Worm (Caenorhabditis elegans) whole organism, L3 larva: ENCODE measurements around the gene M03F4.4.
A peak's percentile ranks its signal among the peaks of the same experiment; 100 is the strongest.

Experiments used
- R02D3.7 ChIP-seq: fragments of 150-350 bp; optimal IDR thresholded peaks from 2 replicates; lab custom pipeline; 2014; ENCODE audit warnings: missing biosample characterization, missing genetic modification characterization
- aly-2 ChIP-seq: fragments of 150-350 bp; optimal IDR thresholded peaks from 2 replicates; lab custom pipeline; 2014; ENCODE audit warnings: missing biosample characterization, missing genetic modification characterization
- ama-1 ChIP-seq: fragments of 150-350 bp; optimal IDR thresholded peaks from 2 replicates; lab custom pipeline; 2018
- ceh-28 ChIP-seq: fragments of 150-350 bp; optimal IDR thresholded peaks from 2 replicates; lab custom pipeline; 2014; ENCODE audit warnings: missing biosample characterization, missing genetic modification reagents, missing genetic modification characterization
- ceh-82 ChIP-seq: fragments of 150-350 bp; optimal IDR thresholded peaks from 2 replicates; lab custom pipeline; 2014; ENCODE audit warnings: missing biosample characterization, missing genetic modification characterization
- ceh-9 ChIP-seq: sonication (generic microtip); optimal IDR thresholded peaks from 2 replicates; lab custom pipeline; 2018; ENCODE audit warnings: missing biosample characterization, missing genetic modification characterization
- egl-27 ChIP-seq: sonication (generic microtip); optimal IDR thresholded peaks from 4 replicates; lab custom pipeline; 2017; ENCODE audit warnings: missing biosample characterization, missing genetic modification reagents, missing genetic modification characterization
- egl-5 ChIP-seq: fragments of 150-350 bp; optimal IDR thresholded peaks from 2 replicates; lab custom pipeline; 2017; ENCODE audit warnings: missing biosample characterization, missing genetic modification reagents, missing genetic modification characterization, inconsistent platforms
- elt-2 ChIP-seq: sonication (generic microtip); optimal IDR thresholded peaks from 2 replicates; lab custom pipeline; 2016; ENCODE audit warnings: missing genetic modification reagents, mild to moderate bottlenecking, missing genetic modification characterization, missing compliant biosample characterization
- elt-3 ChIP-seq, 3 experiments: fragments of 150-350 bp in 1 of 3; sonication (generic microtip) in 2 of 3; optimal IDR thresholded peaks; 2 replicates in 2 of 3; 4 replicates in 1 of 3; lab custom pipeline; 2014 to 2017; ENCODE audit warnings: missing biosample characterization in 3 of 3, missing genetic modification characterization in 3 of 3
- eor-1 ChIP-seq, 2 experiments: fragments of 150-350 bp; optimal IDR thresholded peaks; 2 replicates each; lab custom pipeline; 2014 to 2018; ENCODE audit warnings: missing biosample characterization in 2 of 2, missing genetic modification characterization in 2 of 2
- fkh-10 ChIP-seq: sonication (generic microtip); optimal IDR thresholded peaks from 2 replicates; lab custom pipeline; 2017; ENCODE audit warnings: missing biosample characterization, missing genetic modification reagents, missing genetic modification characterization
- fos-1 ChIP-seq: fragments of 150-350 bp; optimal IDR thresholded peaks from 2 replicates; lab custom pipeline; 2014; ENCODE audit warnings: missing biosample characterization, missing genetic modification characterization
- hmg-11 ChIP-seq: sonication (generic microtip); optimal IDR thresholded peaks from 2 replicates; lab custom pipeline; 2016; ENCODE audit warnings: missing genetic modification characterization, missing compliant biosample characterization
- jun-1 ChIP-seq: fragments of 150-350 bp; optimal IDR thresholded peaks from 2 replicates; lab custom pipeline; 2014; ENCODE audit warnings: missing biosample characterization, missing genetic modification reagents, missing genetic modification characterization
- lin-15B ChIP-seq: fragments of 150-350 bp; optimal IDR thresholded peaks from 2 replicates; lab custom pipeline; 2014; ENCODE audit warnings: missing biosample characterization, missing genetic modification characterization
- lin-39 ChIP-seq: fragments of 150-350 bp; optimal IDR thresholded peaks from 2 replicates; lab custom pipeline; 2018; ENCODE audit warnings: missing biosample characterization, missing genetic modification reagents, missing genetic modification characterization
- lsy-12 ChIP-seq: sonication (generic microtip); optimal IDR thresholded peaks from 2 replicates; lab custom pipeline; 2016; ENCODE audit warnings: mild to moderate bottlenecking, missing genetic modification characterization, missing compliant biosample characterization
- mdl-1 ChIP-seq: fragments of 150-350 bp; optimal IDR thresholded peaks from 2 replicates; lab custom pipeline; 2014; ENCODE audit warnings: missing biosample characterization, missing genetic modification characterization
- nfya-1 ChIP-seq: sonication (generic microtip); optimal IDR thresholded peaks from 2 replicates; lab custom pipeline; 2017; ENCODE audit warnings: missing genetic modification characterization, mild to moderate bottlenecking, missing compliant biosample characterization, antibody characterized with exemption, moderate library complexity; ENCODE audit not compliant: insufficient read depth
- nhr-12 ChIP-seq: fragments of 150-350 bp; optimal IDR thresholded peaks from 2 replicates; lab custom pipeline; 2014; ENCODE audit warnings: missing biosample characterization, missing genetic modification characterization
- nhr-23 ChIP-seq: fragments of 150-350 bp; optimal IDR thresholded peaks from 2 replicates; lab custom pipeline; 2014; ENCODE audit warnings: missing biosample characterization, missing genetic modification reagents, missing genetic modification characterization
- nhr-25 ChIP-seq: sonication (generic microtip); optimal IDR thresholded peaks from 2 replicates; lab custom pipeline; 2017; ENCODE audit warnings: missing biosample characterization, missing genetic modification characterization
- nhr-28 ChIP-seq: fragments of 150-350 bp; optimal IDR thresholded peaks from 2 replicates; lab custom pipeline; 2014; ENCODE audit warnings: missing biosample characterization, missing genetic modification characterization
- nhr-67 ChIP-seq: fragments of 150-350 bp; optimal IDR thresholded peaks from 2 replicates; lab custom pipeline; 2014; ENCODE audit warnings: missing biosample characterization, missing genetic modification characterization
- pha-4 ChIP-seq: fragments of 150-350 bp; optimal IDR thresholded peaks from 2 replicates; lab custom pipeline; 2014; ENCODE audit warnings: missing biosample characterization, missing genetic modification reagents, missing genetic modification characterization
- sea-2 ChIP-seq: fragments of 150-350 bp; sonication (generic microtip); optimal IDR thresholded peaks from 4 replicates; lab custom pipeline; 2014; ENCODE audit warnings: missing biosample characterization, missing genetic modification reagents, missing genetic modification characterization
- skn-1 ChIP-seq: fragments of 150-350 bp; optimal IDR thresholded peaks from 2 replicates; lab custom pipeline; 2014; ENCODE audit warnings: missing biosample characterization, missing genetic modification characterization
- snpc-4 ChIP-seq: fragments of 150-350 bp; optimal IDR thresholded peaks from 2 replicates; lab custom pipeline; 2014; ENCODE audit warnings: missing biosample characterization, missing genetic modification characterization
- tbx-2 ChIP-seq: sonication (generic microtip); optimal IDR thresholded peaks from 2 replicates; lab custom pipeline; 2016; ENCODE audit warnings: mild to moderate bottlenecking, missing genetic modification characterization, missing compliant biosample characterization
- ztf-4 ChIP-seq: fragments of 150-350 bp; optimal IDR thresholded peaks from 2 replicates; lab custom pipeline; 2014; ENCODE audit warnings: missing biosample characterization, missing genetic modification characterization

The M03F4.4 gene

ce11 chrX:4960910-4961680 is 3.9 kb upstream of the M03F4.4 start:
- TF ChIP-seq nhr-23 (peak; percentile 8), snpc-4 (tag; lab: Kevin White, UChicago) (no peak), pha-4 (tag; lab: Kevin White, UChicago) (peak; percentile 24), nhr-25 (tag; lab: Kevin White, UChicago) (peak; percentile 34), egl-27 (tag; lab: Kevin White, UChicago) (no peak)

ce11 chrX:4960422-4960821 is 3.2 kb upstream of the M03F4.4 start, which contains the start of gene act-4:
act-4 (plus strand) TSS chrX:4960621.
- TF ChIP-seq fos-1 (tag; lab: Kevin White, UChicago) (no peak), snpc-4 (tag; lab: Kevin White, UChicago) (no peak), ama-1 (peak; percentile 96), ceh-9 (tag; lab: Kevin White, UChicago) (no peak), lsy-12 (peak; percentile 44), fkh-10 (GFP tag; lab: Kevin White, UChicago) (peak; percentile 48), tbx-2 (tag; lab: Kevin White, UChicago) (peak; percentile 10), egl-27 (tag; lab: Kevin White, UChicago) (no peak), pha-4 (tag; lab: Kevin White, UChicago) (peak; percentile 45), nhr-23 (peak; percentile 5), nfya-1 (tag; lab: Kevin White, UChicago) (peak; percentile 100), ztf-4 (tag; lab: Kevin White, UChicago) (no peak), lin-39 (tag; lab: Kevin White, UChicago) (peak; percentile 58), R02D3.7 (tag; lab: Kevin White, UChicago) (no peak), hmg-11 (tag; lab: Kevin White, UChicago) (peak; percentile 91), mdl-1 (tag; lab: Kevin White, UChicago) (peak; percentile 45), aly-2 (tag; lab: Kevin White, UChicago) (no peak), elt-2 (tag; lab: Kevin White, UChicago) (no peak), ceh-28 (tag; lab: Kevin White, UChicago) (no peak), lin-15B (tag; lab: Kevin White, UChicago) (peak; percentile 37), egl-5 (tag; lab: Kevin White, UChicago) (peak; percentile 44)

ce11 chrX:4959440-4959839 is 2.2 kb upstream of the M03F4.4 start:
- TF ChIP-seq nhr-12 (tag; lab: Kevin White, UChicago) = no peak
- TF ChIP-seq mdl-1 (tag; lab: Kevin White, UChicago) = no peak
- no peak for TF ChIP-seq ceh-28 (tag; lab: Kevin White, UChicago)
- TF ChIP-seq egl-5 (tag; lab: Kevin White, UChicago) = peak; percentile 56
- no peak for TF ChIP-seq sea-2 (GFP tag; lab: Kevin White, UChicago)
- peak; percentile 4 for TF ChIP-seq nfya-1 (tag; lab: Kevin White, UChicago)

ce11 chrX:4958986-4959385 is 1.8 kb upstream of the M03F4.4 start:
- no peak for TF ChIP-seq egl-27 (tag; lab: Kevin White, UChicago)
- peak; percentile 54 for TF ChIP-seq pha-4 (tag; lab: Kevin White, UChicago)

- TF ChIP-seq nhr-67 = no peak
- no peak for TF ChIP-seq eor-1 (tag; optimal IDR thresholded peaks at IDR 0.05; lab: Kevin White, UChicago)
- TF ChIP-seq ceh-9 (tag; lab: Kevin White, UChicago) = no peak
- TF ChIP-seq aly-2 (tag; lab: Kevin White, UChicago) = no peak
- no peak for TF ChIP-seq ceh-28 (tag; lab: Kevin White, UChicago)
- TF ChIP-seq nhr-28 = no peak
- no peak for TF ChIP-seq ama-1
- no peak for TF ChIP-seq elt-3 (tag; optimal IDR thresholded peaks at IDR 0.05; lab: Kevin White, UChicago)
- no peak for TF ChIP-seq jun-1 (tag; lab: Kevin White, UChicago)
- no peak for TF ChIP-seq ceh-82 (tag; lab: Kevin White, UChicago)
- no peak for TF ChIP-seq skn-1
- no peak for TF ChIP-seq lin-15B (tag; lab: Kevin White, UChicago)
- no peak for TF ChIP-seq hmg-11 (tag; lab: Kevin White, UChicago)
- no peak for TF ChIP-seq fkh-10 (GFP tag; lab: Kevin White, UChicago)
Observed at ce11 chrX:4947749-4948148, 9.5 kb downstream of the M03F4.4 start, which contains the start of gene tyra-3. tyra-3 (plus strand) TSS chrX:4948049.
